Worm (Caenorhabditis elegans) whole organism, late embryonic: ENCODE data around the gene C46C2.3.
A peak's percentile ranks its signal among the peaks of the same experiment; 100 is the strongest.

Source experiments
- C08G9.2 ChIP-seq: sonication (generic microtip); optimal IDR thresholded peaks from 2 replicates; lab custom pipeline; 2016; ENCODE audit warnings: mild to moderate bottlenecking, missing genetic modification characterization, moderate library complexity, missing compliant biosample characterization
- C38D4.7 ChIP-seq: fragments of 200-800 bp; sonication (Bioruptor generic); optimal IDR thresholded peaks from 2 replicates; lab custom pipeline; 2018; ENCODE audit warnings: mild to moderate bottlenecking, missing genetic modification characterization, moderate library complexity, missing compliant biosample characterization
- F13H6.1 ChIP-seq: sonication (generic microtip); optimal IDR thresholded peaks from 2 replicates; lab custom pipeline; 2016; ENCODE audit warnings: missing genetic modification characterization, missing compliant biosample characterization
- K02D7.2 ChIP-seq: sonication (generic microtip); optimal IDR thresholded peaks from 2 replicates; lab custom pipeline; 2017; ENCODE audit warnings: mild to moderate bottlenecking, missing genetic modification characterization, missing compliant biosample characterization
- ahr-1 ChIP-seq: sonication (generic microtip); optimal IDR thresholded peaks from 2 replicates; lab custom pipeline; 2016; ENCODE audit warnings: missing genetic modification characterization, missing compliant biosample characterization
- ceh-14 ChIP-seq: sonication (generic microtip); optimal IDR thresholded peaks from 2 replicates; lab custom pipeline; 2016; ENCODE audit warnings: missing genotype, missing genetic modification characterization, missing compliant biosample characterization
- ceh-18 ChIP-seq: sonication (generic microtip); optimal IDR thresholded peaks from 2 replicates; lab custom pipeline; 2016; ENCODE audit warnings: missing genetic modification characterization, missing compliant biosample characterization
- ceh-19 ChIP-seq: fragments of 200-800 bp; sonication (Bioruptor generic); optimal IDR thresholded peaks from 2 replicates; lab custom pipeline; 2018; ENCODE audit warnings: mild to moderate bottlenecking, missing genetic modification characterization, missing compliant biosample characterization
- ceh-2 ChIP-seq: sonication (generic microtip); optimal IDR thresholded peaks from 2 replicates; lab custom pipeline; 2016; ENCODE audit warnings: missing genotype, missing genetic modification characterization, missing compliant biosample characterization
- ceh-22 ChIP-seq: sonication (generic microtip); optimal IDR thresholded peaks from 2 replicates; lab custom pipeline; 2017; ENCODE audit warnings: missing biosample characterization, missing genetic modification characterization
- ceh-24 ChIP-seq: sonication (generic microtip); optimal IDR thresholded peaks from 2 replicates; lab custom pipeline; 2016; ENCODE audit warnings: mild to moderate bottlenecking, missing genetic modification characterization, missing compliant biosample characterization
- ceh-30 ChIP-seq: fragments of 150-350 bp; optimal IDR thresholded peaks from 2 replicates; lab custom pipeline; 2014; ENCODE audit warnings: missing biosample characterization, missing genetic modification characterization
- ceh-31 ChIP-seq: sonication (generic microtip); optimal IDR thresholded peaks from 2 replicates; lab custom pipeline; 2016; ENCODE audit warnings: missing genetic modification characterization, missing compliant biosample characterization
- ceh-45 ChIP-seq: fragments of 200-800 bp; sonication (Bioruptor generic); IDR thresholded peaks from 2 replicates; pipeline ENCODE4 v1.3.6; 2022; ENCODE audit warnings: missing genetic modification reagents, missing genetic modification characterization, missing compliant biosample characterization
- ceh-48 ChIP-seq: sonication (generic microtip); optimal IDR thresholded peaks from 2 replicates; lab custom pipeline; 2016; ENCODE audit warnings: missing genetic modification characterization, inconsistent platforms, missing compliant biosample characterization
- ceh-6 ChIP-seq: fragments of 200-800 bp; sonication (Bioruptor generic); optimal IDR thresholded peaks from 2 replicates; lab custom pipeline; 2018; ENCODE audit warnings: mild to moderate bottlenecking, missing genetic modification characterization, missing compliant biosample characterization
- dve-1 ChIP-seq: sonication (generic microtip); optimal IDR thresholded peaks from 2 replicates; lab custom pipeline; 2017; ENCODE audit warnings: antibody characterized with exemption, mild to moderate bottlenecking, missing genetic modification characterization, missing compliant biosample characterization
- ets-4 ChIP-seq: sonication (generic microtip); optimal IDR thresholded peaks from 2 replicates; lab custom pipeline; 2016; ENCODE audit warnings: missing genetic modification characterization, missing compliant biosample characterization
- eyg-1 ChIP-seq: sonication (generic microtip); optimal IDR thresholded peaks from 2 replicates; lab custom pipeline; 2016; ENCODE audit warnings: missing genotype, missing genetic modification characterization, missing compliant biosample characterization
- fax-1 ChIP-seq: sonication (generic microtip); optimal IDR thresholded peaks from 2 replicates; lab custom pipeline; 2016; ENCODE audit warnings: missing genotype, missing genetic modification characterization, missing compliant biosample characterization
- fkh-10 ChIP-seq: fragments of 150-350 bp; optimal IDR thresholded peaks from 2 replicates; lab custom pipeline; 2014; ENCODE audit warnings: missing biosample characterization, missing genetic modification reagents, missing genetic modification characterization
- fkh-6 ChIP-seq: sonication (generic microtip); optimal IDR thresholded peaks from 2 replicates; lab custom pipeline; 2016; ENCODE audit warnings: missing genetic modification characterization, missing compliant biosample characterization
- hlh-30 ChIP-seq: sonication (generic microtip); optimal IDR thresholded peaks from 2 replicates; lab custom pipeline; 2017; ENCODE audit warnings: antibody characterized with exemption, missing genetic modification characterization, missing compliant biosample characterization; ENCODE audit not compliant: insufficient read depth
- hlh-6 ChIP-seq: sonication (generic microtip); optimal IDR thresholded peaks from 2 replicates; lab custom pipeline; 2016; ENCODE audit warnings: missing genotype, missing genetic modification characterization, missing compliant biosample characterization
- hlh-8 ChIP-seq: sonication (generic microtip); optimal IDR thresholded peaks from 2 replicates; lab custom pipeline; 2016; ENCODE audit warnings: missing genotype, missing genetic modification characterization, missing compliant biosample characterization
- lim-6 ChIP-seq: sonication (generic microtip); optimal IDR thresholded peaks from 2 replicates; lab custom pipeline; 2016; ENCODE audit warnings: missing genetic modification characterization, missing compliant biosample characterization
- lin-11 ChIP-seq: fragments of 200-800 bp; sonication (Bioruptor generic); optimal IDR thresholded peaks from 2 replicates; lab custom pipeline; 2018; ENCODE audit warnings: mild to moderate bottlenecking, missing genetic modification characterization, missing compliant biosample characterization
- madf-2 ChIP-seq: sonication (generic microtip); optimal IDR thresholded peaks from 2 replicates; lab custom pipeline; 2017; ENCODE audit warnings: missing genetic modification characterization, missing compliant biosample characterization
- mec-3 ChIP-seq: sonication (generic microtip); optimal IDR thresholded peaks from 2 replicates; lab custom pipeline; 2016; ENCODE audit warnings: borderline replicate concordance, missing genetic modification characterization, missing compliant biosample characterization
- nfya-1 ChIP-seq: sonication (generic microtip); optimal IDR thresholded peaks from 2 replicates; lab custom pipeline; 2017; ENCODE audit warnings: missing genetic modification characterization, mild to moderate bottlenecking, missing compliant biosample characterization, antibody characterized with exemption, moderate library complexity
- nhr-11 ChIP-seq: fragments of 150-350 bp; optimal IDR thresholded peaks from 2 replicates; lab custom pipeline; 2014; ENCODE audit warnings: missing biosample characterization, missing genetic modification characterization
- nhr-232 ChIP-seq: sonication (generic microtip); optimal IDR thresholded peaks from 2 replicates; lab custom pipeline; 2016; ENCODE audit warnings: missing genetic modification characterization, missing compliant biosample characterization
- odd-2 ChIP-seq: sonication (generic microtip); optimal IDR thresholded peaks from 2 replicates; lab custom pipeline; 2017; ENCODE audit warnings: antibody characterized with exemption, mild to moderate bottlenecking, missing genetic modification characterization, missing compliant biosample characterization
- pag-3 ChIP-seq: sonication (generic microtip); optimal IDR thresholded peaks from 2 replicates; lab custom pipeline; 2016; ENCODE audit warnings: missing compliant biosample characterization, missing genetic modification characterization, borderline replicate concordance
- pat-9 ChIP-seq: fragments of 200-800 bp; sonication (Bioruptor generic); optimal IDR thresholded peaks from 2 replicates; lab custom pipeline; 2018; ENCODE audit warnings: mild to moderate bottlenecking, missing genetic modification characterization, moderate library complexity, missing compliant biosample characterization
- pha-2 ChIP-seq: sonication (generic microtip); optimal IDR thresholded peaks from 2 replicates; lab custom pipeline; 2017; ENCODE audit warnings: mild to moderate bottlenecking, missing genetic modification characterization, missing compliant biosample characterization
- pha-4 ChIP-seq: fragments of 150-350 bp; optimal IDR thresholded peaks from 2 replicates; lab custom pipeline; 2018; ENCODE audit warnings: missing biosample characterization, missing genetic modification reagents, missing genetic modification characterization
- pqm-1 ChIP-seq: sonication (generic microtip); optimal IDR thresholded peaks from 2 replicates; lab custom pipeline; 2016; ENCODE audit warnings: missing genetic modification characterization, missing compliant biosample characterization
- pros-1 ChIP-seq: fragments of 150-350 bp; optimal IDR thresholded peaks from 2 replicates; lab custom pipeline; 2014; ENCODE audit warnings: missing biosample characterization, missing genetic modification reagents, missing genetic modification characterization
- sdc-2 ChIP-seq: sonication (generic microtip); optimal IDR thresholded peaks from 2 replicates; lab custom pipeline; 2016; ENCODE audit warnings: missing genotype, missing genetic modification characterization, missing compliant biosample characterization
- sox-2 ChIP-seq: fragments of 200-800 bp; sonication (Bioruptor generic); IDR thresholded peaks from 2 replicates; pipeline ENCODE4 v1.3.6; 2022; ENCODE audit warnings: missing genetic modification reagents, missing genetic modification characterization, missing compliant biosample characterization
- tbx-2 ChIP-seq: sonication (generic microtip); optimal IDR thresholded peaks from 2 replicates; lab custom pipeline; 2016; ENCODE audit warnings: missing genetic modification characterization, missing compliant biosample characterization
- unc-3 ChIP-seq, 2 experiments: fragments of 200-800 bp in 1 of 2; sonication (Bioruptor generic) in 1 of 2; sonication (generic microtip) in 1 of 2; conservative IDR thresholded peaks in 1 of 2; optimal IDR thresholded peaks in 1 of 2; 2 replicates each; pipeline versions ENCODE4 v1.3.6 to Lab custom; 2016 to 2022; ENCODE audit warnings: missing compliant biosample characterization in 2 of 2, missing genetic modification characterization in 2 of 2, missing genetic modification reagents in 1 of 2
- unc-42 ChIP-seq: sonication (generic microtip); optimal IDR thresholded peaks from 2 replicates; lab custom pipeline; 2016; ENCODE audit warnings: missing genotype, missing genetic modification characterization, missing compliant biosample characterization
- unc-55 ChIP-seq: sonication (generic microtip); optimal IDR thresholded peaks from 2 replicates; lab custom pipeline; 2017; ENCODE audit warnings: missing biosample characterization, missing genetic modification reagents, missing genetic modification characterization
- unc-86 ChIP-seq: sonication (generic microtip); optimal IDR thresholded peaks from 2 replicates; lab custom pipeline; 2016; ENCODE audit warnings: missing genetic modification characterization, missing compliant biosample characterization
- zip-5 ChIP-seq: sonication (generic microtip); optimal IDR thresholded peaks from 2 replicates; lab custom pipeline; 2016; ENCODE audit warnings: missing genetic modification characterization, missing compliant biosample characterization

Gene C46C2.3

ce11 chrIV:9224825-9225224 is at the start of gene C46C2.3:
Gene C46C2.3, plus strand, starts transcription at chrIV:9225125.
- TF ChIP-seq sox-2 (GFP tag; lab: Robert Waterston, UW), result no peak
- TF ChIP-seq nfya-1 (tag; lab: Kevin White, UChicago), result no peak
- TF ChIP-seq ceh-6, result no peak
- TF ChIP-seq ahr-1, result no peak

ce11 chrIV:9184547-9184946 is 40.4 kb upstream of the C46C2.3 start, which contains the start of gene C07C7.1:
Gene C07C7.1, plus strand, starts transcription at chrIV:9184847.
- TF ChIP-seq unc-42 (tag; lab: Kevin White, UChicago) (no peak), ceh-45 (GFP tag; lab: Robert Waterston, UW) (no peak), unc-86 (tag; lab: Kevin White, UChicago) (no peak), ceh-14 (tag; lab: Kevin White, UChicago) (no peak), pros-1 (tag; lab: Kevin White, UChicago) (no peak), nhr-232 (tag; lab: Kevin White, UChicago) (no peak), sdc-2 (tag; lab: Kevin White, UChicago) (no peak), zip-5 (tag; lab: Kevin White, UChicago) (no peak), mec-3 (tag; lab: Kevin White, UChicago) (no peak), madf-2 (tag; lab: Kevin White, UChicago) (no peak), pha-4 (no peak), ceh-2 (tag; lab: Kevin White, UChicago) (no peak), ahr-1 (no peak), F13H6.1 (tag; lab: Kevin White, UChicago) (no peak), hlh-8 (no peak), lim-6 (tag; lab: Kevin White, UChicago) (no peak), pqm-1 (tag; lab: Kevin White, UChicago) (no peak)

- peak; percentile 92 for TF ChIP-seq eyg-1 (tag; lab: Kevin White, UChicago)
- TF ChIP-seq pqm-1 (tag; lab: Kevin White, UChicago), result peak; percentile 72
- peak; percentile 77 for TF ChIP-seq unc-3 (GFP tag; conservative IDR thresholded peaks at IDR 0.05; lab: Robert Waterston, UW)
- TF ChIP-seq unc-3 (tag; optimal IDR thresholded peaks at IDR 0.05; lab: Kevin White, UChicago), result peak; percentile 89
- TF ChIP-seq ceh-6, result peak; percentile 96
- TF ChIP-seq tbx-2, result peak; percentile 91
- peak; percentile 42 for TF ChIP-seq unc-55 (GFP tag; lab: Kevin White, UChicago)
- peak; percentile 87 for TF ChIP-seq ceh-31
- peak; percentile 84 for TF ChIP-seq ceh-48
- TF ChIP-seq nhr-232 (tag; lab: Kevin White, UChicago), result peak; percentile 90
- TF ChIP-seq odd-2 (tag; lab: Kevin White, UChicago), result peak; percentile 55
- peak; percentile 91 for TF ChIP-seq pha-2 (tag; lab: Kevin White, UChicago)
- no peak for TF ChIP-seq ceh-22
- peak; percentile 79 for TF ChIP-seq dve-1 (tag; lab: Kevin White, UChicago)
- peak; percentile 53 for TF ChIP-seq hlh-30 (tag; lab: Kevin White, UChicago)
- TF ChIP-seq ceh-14 (tag; lab: Kevin White, UChicago), result peak; percentile 78
- TF ChIP-seq ceh-24, result peak; percentile 65
- peak; percentile 89 for TF ChIP-seq madf-2 (tag; lab: Kevin White, UChicago)
- TF ChIP-seq ceh-18 (tag; lab: Kevin White, UChicago), result peak; percentile 80
- TF ChIP-seq lin-11 (tag; lab: Kevin White, UChicago), result peak; percentile 88
- TF ChIP-seq pag-3 (tag; lab: Kevin White, UChicago), result peak; percentile 56
- TF ChIP-seq nhr-11 (tag; lab: Kevin White, UChicago), result no peak
- TF ChIP-seq K02D7.2 (tag; lab: Kevin White, UChicago), result peak; percentile 85
- TF ChIP-seq pros-1 (tag; lab: Kevin White, UChicago), result no peak
- peak; percentile 85 for TF ChIP-seq C08G9.2 (tag; lab: Kevin White, UChicago)
- peak; percentile 91 for TF ChIP-seq fkh-6 (tag; lab: Kevin White, UChicago)
- TF ChIP-seq ceh-30 (tag; lab: Kevin White, UChicago), result peak; percentile 75
- no peak for TF ChIP-seq fkh-10
- peak; percentile 91 for TF ChIP-seq C38D4.7 (GFP tag; lab: Kevin White, UChicago)
- TF ChIP-seq fax-1 (tag; lab: Kevin White, UChicago), result peak; percentile 85
- TF ChIP-seq hlh-6 (tag; lab: Kevin White, UChicago), result peak; percentile 95
- TF ChIP-seq unc-86 (tag; lab: Kevin White, UChicago), result peak; percentile 89
- TF ChIP-seq lim-6 (tag; lab: Kevin White, UChicago), result peak; percentile 13
- TF ChIP-seq pat-9 (tag; lab: Kevin White, UChicago), result peak; percentile 92
- TF ChIP-seq ets-4 (tag; lab: Kevin White, UChicago), result peak; percentile 36
- TF ChIP-seq ceh-19, result peak; percentile 93
Observed at ce11 chrIV:9191183-9191582, 33.7 kb upstream of the C46C2.3 start.
